Worm (Caenorhabditis elegans) whole organism, L4/young adult: ENCODE results near the gene ect-2.
A peak's percentile ranks its signal among the peaks of the same experiment; 100 is the strongest.

Experiments used
- W03F9.2 ChIP-seq: fragments of 150-350 bp; optimal IDR thresholded peaks from 2 replicates; lab custom pipeline; 2014; ENCODE audit warnings: missing biosample characterization, missing genetic modification characterization
- dao-5 ChIP-seq: sonication (generic microtip); optimal IDR thresholded peaks from 2 replicates; lab custom pipeline; 2016; ENCODE audit warnings: missing genotype, missing genetic modification characterization, moderate library complexity, missing compliant biosample characterization
- him-1 ChIP-seq: sonication (generic microtip); optimal IDR thresholded peaks from 2 replicates; lab custom pipeline; 2016; ENCODE audit warnings: missing genotype, missing genetic modification reagents, missing genetic modification characterization, missing compliant biosample characterization

The ect-2 gene

ce11 chrII:10753694-10754093 is 30.1 kb downstream of the ect-2 start:
- TF ChIP-seq him-1 (tag; lab: Kevin White, UChicago) = no peak
- TF ChIP-seq W03F9.2 (tag; lab: Kevin White, UChicago) = no peak
- TF ChIP-seq dao-5 (tag; lab: Kevin White, UChicago) = no peak

- TF ChIP-seq him-1 (tag; lab: Kevin White, UChicago) (peak; percentile 0), W03F9.2 (tag; lab: Kevin White, UChicago) (no peak)
Measured at ce11 chrII:10744801-10745200, 39.0 kb downstream of the ect-2 start.

ce11 chrII:10737059-10737458 is 46.7 kb downstream of the ect-2 start, which contains the start of gene C52A11.3:
Gene C52A11.3 (plus strand): TSS chrII:10737359.
- no peak for TF ChIP-seq W03F9.2 (tag; lab: Kevin White, UChicago)
- TF ChIP-seq him-1 (tag; lab: Kevin White, UChicago) = no peak
- no peak for TF ChIP-seq dao-5 (tag; lab: Kevin White, UChicago)

DNA sequence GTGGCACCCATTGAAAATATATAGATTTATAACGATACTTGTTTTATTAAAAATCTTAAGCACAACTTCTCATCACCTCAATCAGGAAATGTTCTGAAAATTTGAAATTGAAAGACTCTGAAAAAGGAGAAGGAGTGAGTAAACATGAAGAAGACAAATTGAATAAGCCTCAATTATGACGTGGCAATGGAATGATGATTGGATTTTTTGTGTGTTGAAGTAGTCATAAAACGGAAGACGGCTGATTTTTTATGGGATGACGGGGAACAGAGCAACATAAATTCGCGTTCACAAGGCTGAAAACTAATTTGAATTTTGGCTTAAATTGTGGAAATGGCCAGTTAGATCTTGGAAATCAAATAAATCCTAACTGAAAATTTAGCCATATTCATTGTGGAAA is 52.2 kb downstream of the ect-2 start, which contains the start of gene glb-12:
TSS of gene glb-12 (minus strand) at position 101 of the 400 bp plus-strand sequence.
- TF ChIP-seq dao-5 (tag; lab: Kevin White, UChicago) = no peak
- no peak for TF ChIP-seq W03F9.2 (tag; lab: Kevin White, UChicago)
- TF ChIP-seq him-1 (tag; lab: Kevin White, UChicago) = no peak

DNA sequence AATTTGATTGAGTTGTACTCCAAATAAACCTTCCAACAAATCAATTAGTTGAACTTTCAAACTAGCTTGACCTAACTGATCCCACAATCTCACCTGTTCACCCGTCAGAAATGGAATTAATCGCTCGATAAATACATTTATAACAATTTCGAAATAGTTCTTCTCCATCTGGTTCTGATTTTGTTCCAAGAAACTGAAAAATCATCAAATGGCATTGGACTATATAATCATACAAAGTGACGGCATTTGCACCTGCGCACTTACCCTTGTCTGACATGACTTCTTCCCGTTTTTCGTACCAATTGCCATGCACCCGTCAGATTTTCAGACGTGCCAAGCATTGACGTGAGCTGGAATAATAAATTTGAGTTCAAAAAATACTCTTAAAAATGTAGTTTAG is 53.1 kb downstream of the ect-2 start:
- TF ChIP-seq him-1 (tag; lab: Kevin White, UChicago) (no peak), dao-5 (tag; lab: Kevin White, UChicago) (no peak), W03F9.2 (tag; lab: Kevin White, UChicago) (no peak)
